Fruit fly (Drosophila melanogaster) whole organism, wandering third instar larva: Measurements from ENCODE around the gene Fur1.

ENCODE experiments used
- Dif ChIP-seq: fragments of 200-275, 200-300 bp; sonication (Bioruptor generic); optimal IDR thresholded peaks from 2 replicates; lab custom pipeline; 2018; ENCODE audit warnings: missing biosample characterization, missing genetic modification characterization; ENCODE audit not compliant: partially characterized antibody
- GATAd ChIP-seq: sonication (Bioruptor generic); optimal IDR thresholded peaks from 2 replicates; lab custom pipeline; 2016; ENCODE audit warnings: missing biosample characterization, missing genetic modification characterization
- Jra ChIP-seq: sonication (Bioruptor generic); optimal IDR thresholded peaks from 2 replicates; lab custom pipeline; 2016; ENCODE audit warnings: missing biosample characterization, missing genetic modification characterization
- OdsH ChIP-seq: fragments of 200-800 bp; sonication (Bioruptor generic); optimal IDR thresholded peaks from 2 replicates; lab custom pipeline; 2016; ENCODE audit warnings: missing biosample characterization, mild to moderate bottlenecking, missing genetic modification characterization
- dmrt93B ChIP-seq: fragments of 200-800 bp; sonication (Bioruptor generic); optimal IDR thresholded peaks from 2 replicates; lab custom pipeline; 2018; ENCODE audit warnings: missing biosample characterization, mild to moderate bottlenecking, missing genetic modification characterization
- pan ChIP-seq: fragments of >200 bp; optimal IDR thresholded peaks from 2 replicates; lab custom pipeline; 2017
- psq ChIP-seq: fragments of 200-800 bp; sonication (Bioruptor generic); optimal IDR thresholded peaks from 3 replicates; lab custom pipeline; 2017; ENCODE audit warnings: missing biosample characterization, mild to moderate bottlenecking, missing genetic modification characterization, moderate library complexity

dm6 chr3R:25445546-25446400 lies 27.1 kb downstream of the Fur1 start:
- TF ChIP-seq Jra (GFP tag; lab: Kevin White, UChicago) (peak; percentile 1), Dif (GFP tag; lab: Kevin White, UChicago) (no peak), GATAd (GFP tag; lab: Kevin White, UChicago) (no peak), psq (GFP tag; lab: Kevin White, UChicago) (no peak), dmrt93B (GFP tag; lab: Kevin White, UChicago) (peak; percentile 24), OdsH (GFP tag; lab: Kevin White, UChicago) (peak; percentile 48), pan (lab: Kevin White, UChicago) (no peak)
